Worm (Caenorhabditis elegans) whole organism, L4 larva: Measurements from ENCODE around the gene Y45G5AM.4.

Experiments used
- D1046.2 ChIP-seq: fragments of 200-800 bp; sonication (Bioruptor generic); IDR thresholded peaks from 2 replicates; pipeline ENCODE4 v1.3.6; 2022; ENCODE audit warnings: missing genetic modification characterization, missing compliant biosample characterization
- F37D6.2 ChIP-seq: sonication (generic microtip); optimal IDR thresholded peaks from 2 replicates; lab custom pipeline; 2016; ENCODE audit warnings: mild to moderate bottlenecking, missing genetic modification characterization, missing compliant biosample characterization
- T26A8.4 ChIP-seq: fragments of 200-800 bp; sonication (Bioruptor generic); IDR thresholded peaks from 2 replicates; pipeline ENCODE4 v1.3.6; 2022; ENCODE audit warnings: missing genetic modification characterization, missing compliant biosample characterization
- Y5F2A.4 ChIP-seq: fragments of 200-800 bp; sonication (Bioruptor generic); optimal IDR thresholded peaks from 2 replicates; lab custom pipeline; 2018; ENCODE audit warnings: mild to moderate bottlenecking, missing genetic modification characterization, missing compliant biosample characterization
- Y75B8A.6 ChIP-seq: fragments of 200-800 bp; sonication (Bioruptor generic); IDR thresholded peaks from 2 replicates; pipeline ENCODE4 v1.3.6; 2022; ENCODE audit warnings: missing genetic modification reagents, missing genetic modification characterization, missing compliant biosample characterization
- ZK337.2 ChIP-seq: fragments of 200-800 bp; sonication (Bioruptor generic); IDR thresholded peaks from 2 replicates; pipeline ENCODE4 v1.3.6; 2022; ENCODE audit warnings: missing genetic modification reagents, missing genetic modification characterization, missing compliant biosample characterization
- arid-1 ChIP-seq: fragments of 200-800 bp; sonication (Bioruptor generic); conservative IDR thresholded peaks from 2 replicates; pipeline ENCODE4 v1.3.6; 2022; ENCODE audit warnings: missing genetic modification reagents, missing genetic modification characterization, missing compliant biosample characterization
- ceh-32 ChIP-seq: sonication (generic microtip); optimal IDR thresholded peaks from 2 replicates; lab custom pipeline; 2016; ENCODE audit warnings: mild to moderate bottlenecking, missing genetic modification characterization, missing compliant biosample characterization; ENCODE audit not compliant: poor library complexity
- ceh-44 ChIP-seq: fragments of 200-800 bp; sonication (Bioruptor generic); IDR thresholded peaks from 2 replicates; pipeline ENCODE4 v1.3.6; 2022; ENCODE audit warnings: missing genetic modification reagents, missing genetic modification characterization, missing compliant biosample characterization
- ceh-62 ChIP-seq: sonication (generic microtip); optimal IDR thresholded peaks from 2 replicates; lab custom pipeline; 2017; ENCODE audit warnings: missing biosample characterization, missing genetic modification characterization
- ctbp-1 ChIP-seq: fragments of 200-800 bp; sonication (Bioruptor generic); IDR thresholded peaks from 2 replicates; pipeline ENCODE4 v1.3.6; 2022; ENCODE audit warnings: missing genetic modification reagents, missing genetic modification characterization, missing compliant biosample characterization
- daf-12 ChIP-seq: fragments of 150-350 bp; optimal IDR thresholded peaks from 2 replicates; lab custom pipeline; 2014; ENCODE audit warnings: missing biosample characterization, missing genetic modification reagents, missing genetic modification characterization
- dmd-8 ChIP-seq: fragments of 200-800 bp; sonication (Bioruptor generic); IDR thresholded peaks from 2 replicates; pipeline ENCODE4 v1.3.6; 2022; ENCODE audit warnings: missing genetic modification characterization, missing compliant biosample characterization
- duxl-1 ChIP-seq: sonication (generic microtip); optimal IDR thresholded peaks from 2 replicates; lab custom pipeline; 2016; ENCODE audit warnings: mild to moderate bottlenecking, missing genetic modification characterization, moderate library complexity, missing compliant biosample characterization; ENCODE audit not compliant: poor library complexity
- dve-1 ChIP-seq: sonication (generic microtip); optimal IDR thresholded peaks from 2 replicates; lab custom pipeline; 2017; ENCODE audit warnings: antibody characterized with exemption, mild to moderate bottlenecking, missing genetic modification characterization, missing compliant biosample characterization; ENCODE audit not compliant: insufficient read depth
- egl-43 ChIP-seq: fragments of 200-800 bp; sonication (Bioruptor generic); IDR thresholded peaks from 2 replicates; pipeline ENCODE4 v1.3.6; 2022; ENCODE audit warnings: missing genetic modification reagents, missing genetic modification characterization, missing compliant biosample characterization
- fkh-10 ChIP-seq: fragments of 150-350 bp; optimal IDR thresholded peaks from 2 replicates; lab custom pipeline; 2014; ENCODE audit warnings: missing biosample characterization, missing genetic modification reagents, missing genetic modification characterization
- gei-8 ChIP-seq: fragments of 200-800 bp; sonication (Bioruptor generic); optimal IDR thresholded peaks from 2 replicates; lab custom pipeline; 2018; ENCODE audit warnings: mild to moderate bottlenecking, missing genetic modification characterization, missing compliant biosample characterization
- hlh-30 ChIP-seq: sonication (generic microtip); optimal IDR thresholded peaks from 2 replicates; lab custom pipeline; 2017; ENCODE audit warnings: antibody characterized with exemption, mild to moderate bottlenecking, missing genetic modification characterization, missing compliant biosample characterization; ENCODE audit not compliant: insufficient read depth
- lin-1 ChIP-seq: fragments of 200-800 bp; sonication (Bioruptor generic); IDR thresholded peaks from 2 replicates; pipeline ENCODE4 v1.3.6; 2022; ENCODE audit warnings: missing genetic modification reagents, missing genetic modification characterization, missing compliant biosample characterization
- lin-13 ChIP-seq: fragments of 150-350 bp; optimal IDR thresholded peaks from 2 replicates; lab custom pipeline; 2014; ENCODE audit warnings: missing biosample characterization, missing genetic modification reagents, missing genetic modification characterization
- madf-5 ChIP-seq, 2 experiments: fragments of 200-800 bp; sonication (Bioruptor generic); IDR thresholded peaks; 2 replicates each; pipeline ENCODE4 v1.3.6; 2022; ENCODE audit warnings: missing compliant biosample characterization in 2 of 2, missing genetic modification characterization in 2 of 2
- mdt-29 ChIP-seq: fragments of 200-800 bp; sonication (Bioruptor generic); IDR thresholded peaks from 2 replicates; pipeline ENCODE4 v1.3.6; 2022; ENCODE audit warnings: missing genetic modification reagents, missing genetic modification characterization, missing compliant biosample characterization
- mes-2 ChIP-seq: sonication (generic microtip); optimal IDR thresholded peaks from 2 replicates; lab custom pipeline; 2016; ENCODE audit warnings: missing genotype, mild to moderate bottlenecking, missing genetic modification characterization, missing compliant biosample characterization; ENCODE audit not compliant: poor library complexity, severe bottlenecking
- nhr-102 ChIP-seq: sonication (generic microtip); optimal IDR thresholded peaks from 2 replicates; lab custom pipeline; 2016; ENCODE audit warnings: mild to moderate bottlenecking, missing genetic modification characterization, moderate library complexity, missing compliant biosample characterization
- nhr-11 ChIP-seq: fragments of 150-350 bp; optimal IDR thresholded peaks from 2 replicates; lab custom pipeline; 2014; ENCODE audit warnings: missing biosample characterization, missing genetic modification characterization
- nhr-111 ChIP-seq: fragments of 200-800 bp; sonication (Bioruptor generic); optimal IDR thresholded peaks from 2 replicates; lab custom pipeline; 2018; ENCODE audit warnings: mild to moderate bottlenecking, missing genetic modification characterization, missing compliant biosample characterization
- nhr-25 ChIP-seq: sonication (generic microtip); optimal IDR thresholded peaks from 2 replicates; lab custom pipeline; 2017; ENCODE audit warnings: missing genetic modification characterization, mild to moderate bottlenecking, missing compliant biosample characterization, antibody characterized with exemption, moderate library complexity, borderline replicate concordance; ENCODE audit not compliant: insufficient read depth
- nhr-28 ChIP-seq: fragments of 150-350 bp; optimal IDR thresholded peaks from 2 replicates; lab custom pipeline; 2014; ENCODE audit warnings: missing biosample characterization, missing genetic modification characterization
- nhr-76 ChIP-seq: fragments of 150-350 bp; optimal IDR thresholded peaks from 2 replicates; lab custom pipeline; 2014; ENCODE audit warnings: missing biosample characterization, missing genetic modification characterization
- pha-4 ChIP-seq, 2 experiments: fragments of 150-350 bp in 1 of 2; fragments of 200-800 bp in 1 of 2; sonication (Bioruptor generic) in 1 of 2; IDR thresholded peaks in 1 of 2; optimal IDR thresholded peaks in 1 of 2; 2 replicates each; pipeline versions ENCODE4 v1.3.6 to Lab custom; 2014 to 2022; ENCODE audit warnings: missing genetic modification characterization in 2 of 2, missing genetic modification reagents in 2 of 2, missing biosample characterization in 1 of 2, missing compliant biosample characterization in 1 of 2
- php-3 ChIP-seq: fragments of 200-800 bp; sonication (Bioruptor generic); IDR thresholded peaks from 2 replicates; pipeline ENCODE4 v1.3.6; 2022; ENCODE audit warnings: missing genetic modification reagents, missing genetic modification characterization, missing compliant biosample characterization
- rbr-2 ChIP-seq: sonication (generic microtip); optimal IDR thresholded peaks from 2 replicates; lab custom pipeline; 2016; ENCODE audit warnings: missing genotype, missing genetic modification characterization, missing compliant biosample characterization
- set-16 ChIP-seq: fragments of 200-800 bp; sonication (Bioruptor generic); IDR thresholded peaks from 2 replicates; pipeline ENCODE4 v1.3.6; 2022; ENCODE audit warnings: missing genetic modification reagents, missing genetic modification characterization, missing compliant biosample characterization
- skn-1 ChIP-seq: fragments of 150-350 bp; optimal IDR thresholded peaks from 2 replicates; lab custom pipeline; 2014; ENCODE audit warnings: missing biosample characterization, missing genetic modification characterization
- spr-3 ChIP-seq: fragments of 200-800 bp; sonication (Bioruptor generic); optimal IDR thresholded peaks from 2 replicates; lab custom pipeline; 2018; ENCODE audit warnings: mild to moderate bottlenecking, missing genetic modification characterization, missing compliant biosample characterization
- unc-39 ChIP-seq: sonication (generic microtip); optimal IDR thresholded peaks from 2 replicates; lab custom pipeline; 2017; ENCODE audit warnings: missing biosample characterization, missing genetic modification characterization
- unc-62 ChIP-seq, 3 experiments: fragments of 150-350 bp in 1 of 3; sonication (generic microtip); optimal IDR thresholded peaks in 2 of 3; peaks in 1 of 3; 1 replicate in 1 of 3; 2 replicates in 2 of 3; lab custom pipeline; 2014 to 2017; ENCODE audit warnings: missing biosample characterization in 3 of 3, missing genetic modification characterization in 3 of 3, missing genetic modification reagents in 3 of 3, missing genotype in 1 of 3
- vab-7 ChIP-seq: fragments of 200-800 bp; sonication (Bioruptor generic); IDR thresholded peaks from 2 replicates; pipeline ENCODE4 v1.3.6; 2022; ENCODE audit warnings: missing genetic modification reagents, missing genetic modification characterization, missing compliant biosample characterization
- zfp-3 ChIP-seq: fragments of 200-800 bp; sonication (Bioruptor generic); conservative IDR thresholded peaks from 2 replicates; pipeline ENCODE4 v1.3.6; 2022; ENCODE audit warnings: missing genetic modification reagents, missing genetic modification characterization, missing compliant biosample characterization
- zip-2 ChIP-seq: fragments of 150-350 bp; optimal IDR thresholded peaks from 2 replicates; lab custom pipeline; 2014; ENCODE audit warnings: missing biosample characterization, missing genetic modification characterization

Gene Y45G5AM.4

ce11 chrV:4186453-4187143, 23.6 kb downstream of the Y45G5AM.4 start (continued):
- TF ChIP-seq nhr-25 (no peak), ceh-44 (GFP tag; lab: Robert Waterston, UW) (no peak), hlh-30 (tag; lab: Kevin White, UChicago) (peak; percentile 68), lin-1 (peak; percentile 32; the same call in 1 of the 2 replicates), lin-13 (GFP tag; lab: Kevin White, UChicago) (no peak), spr-3 (GFP tag; lab: Kevin White, UChicago) (peak; percentile 5), set-16 (GFP tag; lab: Robert Waterston, UW) (peak; percentile 47), unc-39 (tag; lab: Kevin White, UChicago) (no peak), nhr-11 (tag; lab: Kevin White, UChicago) (no peak), ceh-32 (no peak), zip-2 (tag; lab: Kevin White, UChicago) (no peak), Y75B8A.6 (GFP tag; lab: Robert Waterston, UW) (no peak), ZK337.2 (no peak), daf-12 (tag; lab: Kevin White, UChicago) (no peak)

- TF ChIP-seq hlh-30 (tag; lab: Kevin White, UChicago), result peak; percentile 33
- no peak for TF ChIP-seq arid-1 (GFP tag; lab: Robert Waterston, UW)
- no peak for TF ChIP-seq Y5F2A.4 (GFP tag; lab: Kevin White, UChicago)
- TF ChIP-seq gei-8 (GFP tag; lab: Kevin White, UChicago), result no peak
- TF ChIP-seq mes-2 (tag; lab: Kevin White, UChicago), result no peak
- TF ChIP-seq pha-4 (GFP tag; IDR thresholded peaks at IDR 0.05; lab: Robert Waterston, UW), result no peak
- no peak for TF ChIP-seq pha-4 (tag; optimal IDR thresholded peaks at IDR 0.05; lab: Kevin White, UChicago)
- TF ChIP-seq dve-1 (tag; lab: Kevin White, UChicago), result peak; percentile 10
- TF ChIP-seq unc-62 (GFP tag; optimal IDR thresholded peaks at IDR 0.05 in 1 of 2; lab: Kevin White, UChicago), result peak in 1 of 2 experiments; percentile 81
- no peak for TF ChIP-seq unc-62 (tag; optimal IDR thresholded peaks at IDR 0.05; lab: Kevin White, UChicago)
- TF ChIP-seq D1046.2, result no peak
- peak; percentile 57 for TF ChIP-seq nhr-28
- no peak for TF ChIP-seq nhr-102 (tag; lab: Kevin White, UChicago)
These were observed 24.1 kb downstream of the Y45G5AM.4 start, which contains the start of gene nhr-114 for ce11 chrV:4187144-4187485. Gene nhr-114 (plus strand): TSS chrV:4187202.

- TF ChIP-seq ceh-62 (tag; lab: Kevin White, UChicago) (no peak), unc-39 (tag; lab: Kevin White, UChicago) (no peak), nhr-102 (tag; lab: Kevin White, UChicago) (peak; percentile 38), T26A8.4 (GFP tag; lab: Robert Waterston, UW) (no peak)
These were observed 26.6 kb downstream of the Y45G5AM.4 start for ce11 chrV:4189618-4190017.

ce11 chrV:4190232-4190631, 27.2 kb downstream of the Y45G5AM.4 start:
- TF ChIP-seq ctbp-1 (0 out of 2 replicates have a peak, but pooled peaks have one; percentile 28), daf-12 (tag; lab: Kevin White, UChicago) (no peak), vab-7 (GFP tag; lab: Robert Waterston, UW) (0 out of 2 replicates have a peak, but pooled peaks have one; percentile 22), gei-8 (GFP tag; lab: Kevin White, UChicago) (peak; percentile 56), egl-43 (GFP tag; lab: Robert Waterston, UW) (peak; percentile 47; the same call in 1 of the 2 replicates), F37D6.2 (tag; lab: Kevin White, UChicago) (no peak), fkh-10 (no peak), nhr-111 (GFP tag; lab: Kevin White, UChicago) (peak; percentile 32), dmd-8 (0 out of 2 replicates have a peak, but pooled peaks have one; percentile 36), rbr-2 (tag; lab: Kevin White, UChicago) (no peak), php-3 (GFP tag; lab: Robert Waterston, UW) (peak; percentile 12; the same call in 1 of the 2 replicates), T26A8.4 (GFP tag; lab: Robert Waterston, UW) (peak; percentile 66), set-16 (GFP tag; lab: Robert Waterston, UW) (peak; percentile 35; the same call in 1 of the 2 replicates), skn-1 (tag; lab: Kevin White, UChicago) (no peak), mdt-29 (GFP tag; lab: Robert Waterston, UW) (peak; percentile 39; the same call in 1 of the 2 replicates), duxl-1 (tag; lab: Kevin White, UChicago) (peak; percentile 21), nhr-76 (tag; lab: Kevin White, UChicago) (no peak), zfp-3 (GFP tag; lab: Robert Waterston, UW) (0 out of 2 replicates have a peak, but pooled peaks have one; percentile 84), madf-5 (GFP tag; IDR thresholded peaks at IDR 0.05; lab: Robert Waterston, UW) (0 out of 4 replicates have a peak, but pooled peaks of 1 of the 2 experiments have one; percentile 62)
